Worm (Caenorhabditis elegans) whole organism, late embryonic: ENCODE results near the gene srlf-15.

Experiments
- C08G9.2 ChIP-seq: sonication (generic microtip); optimal IDR thresholded peaks from 2 replicates; lab custom pipeline; 2016; ENCODE audit warnings: mild to moderate bottlenecking, missing genetic modification characterization, moderate library complexity, missing compliant biosample characterization
- C38D4.7 ChIP-seq: fragments of 200-800 bp; sonication (Bioruptor generic); optimal IDR thresholded peaks from 2 replicates; lab custom pipeline; 2018; ENCODE audit warnings: mild to moderate bottlenecking, missing genetic modification characterization, moderate library complexity, missing compliant biosample characterization
- K02D7.2 ChIP-seq: sonication (generic microtip); optimal IDR thresholded peaks from 2 replicates; lab custom pipeline; 2017; ENCODE audit warnings: mild to moderate bottlenecking, missing genetic modification characterization, missing compliant biosample characterization
- ceh-14 ChIP-seq: sonication (generic microtip); optimal IDR thresholded peaks from 2 replicates; lab custom pipeline; 2016; ENCODE audit warnings: missing genotype, missing genetic modification characterization, missing compliant biosample characterization
- ceh-22 ChIP-seq: sonication (generic microtip); optimal IDR thresholded peaks from 2 replicates; lab custom pipeline; 2017; ENCODE audit warnings: missing biosample characterization, missing genetic modification characterization
- ceh-24 ChIP-seq: sonication (generic microtip); optimal IDR thresholded peaks from 2 replicates; lab custom pipeline; 2016; ENCODE audit warnings: mild to moderate bottlenecking, missing genetic modification characterization, missing compliant biosample characterization
- ceh-31 ChIP-seq: sonication (generic microtip); optimal IDR thresholded peaks from 2 replicates; lab custom pipeline; 2016; ENCODE audit warnings: missing genetic modification characterization, missing compliant biosample characterization
- ceh-6 ChIP-seq: fragments of 200-800 bp; sonication (Bioruptor generic); optimal IDR thresholded peaks from 2 replicates; lab custom pipeline; 2018; ENCODE audit warnings: mild to moderate bottlenecking, missing genetic modification characterization, missing compliant biosample characterization
- ceh-9 ChIP-seq: sonication (generic microtip); optimal IDR thresholded peaks from 2 replicates; lab custom pipeline; 2016; ENCODE audit warnings: mild to moderate bottlenecking, missing genetic modification characterization, inconsistent platforms, missing compliant biosample characterization
- eyg-1 ChIP-seq: sonication (generic microtip); optimal IDR thresholded peaks from 2 replicates; lab custom pipeline; 2016; ENCODE audit warnings: missing genotype, missing genetic modification characterization, missing compliant biosample characterization
- gmeb-2 ChIP-seq: sonication (generic microtip); optimal IDR thresholded peaks from 2 replicates; lab custom pipeline; 2016; ENCODE audit warnings: missing genetic modification characterization, inconsistent platforms, missing compliant biosample characterization
- lim-6 ChIP-seq: sonication (generic microtip); optimal IDR thresholded peaks from 2 replicates; lab custom pipeline; 2016; ENCODE audit warnings: missing genetic modification characterization, missing compliant biosample characterization
- madf-2 ChIP-seq: sonication (generic microtip); optimal IDR thresholded peaks from 2 replicates; lab custom pipeline; 2017; ENCODE audit warnings: missing genetic modification characterization, missing compliant biosample characterization
- mec-3 ChIP-seq: sonication (generic microtip); optimal IDR thresholded peaks from 2 replicates; lab custom pipeline; 2016; ENCODE audit warnings: borderline replicate concordance, missing genetic modification characterization, missing compliant biosample characterization
- odd-2 ChIP-seq: sonication (generic microtip); optimal IDR thresholded peaks from 2 replicates; lab custom pipeline; 2017; ENCODE audit warnings: antibody characterized with exemption, mild to moderate bottlenecking, missing genetic modification characterization, missing compliant biosample characterization
- pax-1 ChIP-seq: fragments of 150-350 bp; optimal IDR thresholded peaks from 2 replicates; lab custom pipeline; 2014; ENCODE audit warnings: missing biosample characterization, missing genetic modification characterization
- pha-2 ChIP-seq: sonication (generic microtip); optimal IDR thresholded peaks from 2 replicates; lab custom pipeline; 2017; ENCODE audit warnings: mild to moderate bottlenecking, missing genetic modification characterization, missing compliant biosample characterization
- pha-4 ChIP-seq: fragments of 150-350 bp; optimal IDR thresholded peaks from 2 replicates; lab custom pipeline; 2018; ENCODE audit warnings: missing biosample characterization, missing genetic modification reagents, missing genetic modification characterization
- pqm-1 ChIP-seq: sonication (generic microtip); optimal IDR thresholded peaks from 2 replicates; lab custom pipeline; 2016; ENCODE audit warnings: missing genetic modification characterization, missing compliant biosample characterization
- rnt-1 ChIP-seq: sonication (generic microtip); optimal IDR thresholded peaks from 2 replicates; lab custom pipeline; 2016; ENCODE audit warnings: missing genetic modification characterization, missing compliant biosample characterization
- sox-4 ChIP-seq: sonication (generic microtip); optimal IDR thresholded peaks from 2 replicates; lab custom pipeline; 2017; ENCODE audit warnings: mild to moderate bottlenecking, missing genetic modification characterization, inconsistent platforms, missing compliant biosample characterization
- ttx-3 ChIP-seq: sonication (generic microtip); optimal IDR thresholded peaks from 2 replicates; lab custom pipeline; 2016; ENCODE audit warnings: missing genetic modification reagents, missing genetic modification characterization, missing compliant biosample characterization
- unc-42 ChIP-seq: sonication (generic microtip); optimal IDR thresholded peaks from 2 replicates; lab custom pipeline; 2016; ENCODE audit warnings: missing genotype, missing genetic modification characterization, missing compliant biosample characterization
- zip-5 ChIP-seq: sonication (generic microtip); optimal IDR thresholded peaks from 2 replicates; lab custom pipeline; 2016; ENCODE audit warnings: missing genetic modification characterization, missing compliant biosample characterization

Gene srlf-15

ce11 chrII:11088137-11088536 lies 52.3 kb downstream of the srlf-15 start:
- TF ChIP-seq pha-2 (no peak), pha-4 (tag; lab: Kevin White, UChicago) (no peak), ceh-14 (tag; lab: Kevin White, UChicago) (no peak), ceh-24 (tag; lab: Kevin White, UChicago) (no peak), C38D4.7 (no peak), sox-4 (tag; lab: Kevin White, UChicago) (no peak), ceh-6 (GFP tag; lab: Kevin White, UChicago) (peak; percentile 0), ttx-3 (tag; lab: Kevin White, UChicago) (no peak), pqm-1 (no peak), C08G9.2 (tag; lab: Kevin White, UChicago) (no peak), pax-1 (no peak), ceh-22 (tag; lab: Kevin White, UChicago) (no peak), lim-6 (tag; lab: Kevin White, UChicago) (no peak), rnt-1 (tag; lab: Kevin White, UChicago) (no peak), madf-2 (tag; lab: Kevin White, UChicago) (no peak), mec-3 (tag; lab: Kevin White, UChicago) (no peak), ceh-9 (tag; lab: Kevin White, UChicago) (no peak), eyg-1 (no peak), unc-42 (tag; lab: Kevin White, UChicago) (peak; percentile 97), zip-5 (tag; lab: Kevin White, UChicago) (no peak), odd-2 (tag; lab: Kevin White, UChicago) (no peak), K02D7.2 (tag; lab: Kevin White, UChicago) (no peak), ceh-31 (peak; percentile 5), gmeb-2 (tag; lab: Kevin White, UChicago) (no peak)
